Worm (Caenorhabditis elegans) whole organism, L3 larva: Measurements from ENCODE around the gene vps-8.

Experiments used
- R02D3.7 ChIP-seq: fragments of 150-350 bp; optimal IDR thresholded peaks from 2 replicates; lab custom pipeline; 2014; ENCODE audit warnings: missing biosample characterization, missing genetic modification characterization
- ama-1 ChIP-seq: fragments of 150-350 bp; optimal IDR thresholded peaks from 2 replicates; lab custom pipeline; 2018
- ceh-16 ChIP-seq: sonication (generic microtip); optimal IDR thresholded peaks from 2 replicates; lab custom pipeline; 2017; ENCODE audit warnings: missing biosample characterization, missing genetic modification characterization
- ceh-28 ChIP-seq: fragments of 150-350 bp; optimal IDR thresholded peaks from 2 replicates; lab custom pipeline; 2014; ENCODE audit warnings: missing biosample characterization, missing genetic modification reagents, missing genetic modification characterization
- ceh-82 ChIP-seq: fragments of 150-350 bp; optimal IDR thresholded peaks from 2 replicates; lab custom pipeline; 2014; ENCODE audit warnings: missing biosample characterization, missing genetic modification characterization
- ceh-9 ChIP-seq: sonication (generic microtip); optimal IDR thresholded peaks from 2 replicates; lab custom pipeline; 2018; ENCODE audit warnings: missing biosample characterization, missing genetic modification characterization
- daf-12 ChIP-seq: fragments of 150-350 bp; optimal IDR thresholded peaks from 2 replicates; lab custom pipeline; 2014; ENCODE audit warnings: missing biosample characterization, missing genetic modification reagents, missing genetic modification characterization
- egl-5 ChIP-seq: fragments of 150-350 bp; optimal IDR thresholded peaks from 2 replicates; lab custom pipeline; 2017; ENCODE audit warnings: missing biosample characterization, missing genetic modification reagents, missing genetic modification characterization, inconsistent platforms
- elt-1 ChIP-seq: fragments of 150-350 bp; optimal IDR thresholded peaks from 2 replicates; lab custom pipeline; 2014; ENCODE audit warnings: missing biosample characterization, missing genetic modification characterization
- elt-2 ChIP-seq: sonication (generic microtip); optimal IDR thresholded peaks from 2 replicates; lab custom pipeline; 2016; ENCODE audit warnings: missing genetic modification reagents, mild to moderate bottlenecking, missing genetic modification characterization, missing compliant biosample characterization
- elt-3 ChIP-seq, 3 experiments: fragments of 150-350 bp in 1 of 3; sonication (generic microtip) in 2 of 3; optimal IDR thresholded peaks; 2 replicates in 2 of 3; 4 replicates in 1 of 3; lab custom pipeline; 2014 to 2017; ENCODE audit warnings: missing biosample characterization in 3 of 3, missing genetic modification characterization in 3 of 3
- eor-1 ChIP-seq, 2 experiments: fragments of 150-350 bp; optimal IDR thresholded peaks; 2 replicates each; lab custom pipeline; 2014 to 2018; ENCODE audit warnings: missing biosample characterization in 2 of 2, missing genetic modification characterization in 2 of 2
- fkh-10 ChIP-seq: sonication (generic microtip); optimal IDR thresholded peaks from 2 replicates; lab custom pipeline; 2017; ENCODE audit warnings: missing biosample characterization, missing genetic modification reagents, missing genetic modification characterization
- fkh-2 ChIP-seq: fragments of 150-350 bp; optimal IDR thresholded peaks from 2 replicates; lab custom pipeline; 2014; ENCODE audit warnings: missing biosample characterization, missing genetic modification reagents, missing genetic modification characterization
- hmg-11 ChIP-seq: sonication (generic microtip); optimal IDR thresholded peaks from 2 replicates; lab custom pipeline; 2016; ENCODE audit warnings: missing genetic modification characterization, missing compliant biosample characterization
- lin-15B ChIP-seq: fragments of 150-350 bp; optimal IDR thresholded peaks from 2 replicates; lab custom pipeline; 2014; ENCODE audit warnings: missing biosample characterization, missing genetic modification characterization
- lsy-12 ChIP-seq: sonication (generic microtip); optimal IDR thresholded peaks from 2 replicates; lab custom pipeline; 2016; ENCODE audit warnings: mild to moderate bottlenecking, missing genetic modification characterization, missing compliant biosample characterization
- mdl-1 ChIP-seq: fragments of 150-350 bp; optimal IDR thresholded peaks from 2 replicates; lab custom pipeline; 2014; ENCODE audit warnings: missing biosample characterization, missing genetic modification characterization
- nhr-11 ChIP-seq: fragments of 150-350 bp; optimal IDR thresholded peaks from 2 replicates; lab custom pipeline; 2014; ENCODE audit warnings: missing biosample characterization, missing genetic modification characterization
- nhr-237 ChIP-seq: fragments of 150-350 bp; optimal IDR thresholded peaks from 2 replicates; lab custom pipeline; 2014; ENCODE audit warnings: missing biosample characterization, missing genetic modification characterization
- nhr-25 ChIP-seq: sonication (generic microtip); optimal IDR thresholded peaks from 2 replicates; lab custom pipeline; 2017; ENCODE audit warnings: missing biosample characterization, missing genetic modification characterization
- nhr-28 ChIP-seq: fragments of 150-350 bp; optimal IDR thresholded peaks from 2 replicates; lab custom pipeline; 2014; ENCODE audit warnings: missing biosample characterization, missing genetic modification characterization
- nhr-43 ChIP-seq: sonication (generic microtip); optimal IDR thresholded peaks from 2 replicates; lab custom pipeline; 2016; ENCODE audit warnings: mild to moderate bottlenecking, missing genetic modification characterization, missing compliant biosample characterization; ENCODE audit not compliant: poor library complexity, severe bottlenecking
- nhr-76 ChIP-seq: fragments of 150-350 bp; sonication (generic microtip); optimal IDR thresholded peaks from 5 replicates; lab custom pipeline; 2014; ENCODE audit warnings: missing biosample characterization, missing genetic modification characterization
- pha-4 ChIP-seq: fragments of 150-350 bp; optimal IDR thresholded peaks from 2 replicates; lab custom pipeline; 2014; ENCODE audit warnings: missing biosample characterization, missing genetic modification reagents, missing genetic modification characterization
- sea-2 ChIP-seq: fragments of 150-350 bp; sonication (generic microtip); optimal IDR thresholded peaks from 4 replicates; lab custom pipeline; 2014; ENCODE audit warnings: missing biosample characterization, missing genetic modification reagents, missing genetic modification characterization
- skn-1 ChIP-seq: fragments of 150-350 bp; optimal IDR thresholded peaks from 2 replicates; lab custom pipeline; 2014; ENCODE audit warnings: missing biosample characterization, missing genetic modification characterization
- snpc-4 ChIP-seq: fragments of 150-350 bp; optimal IDR thresholded peaks from 2 replicates; lab custom pipeline; 2014; ENCODE audit warnings: missing biosample characterization, missing genetic modification characterization
- ztf-4 ChIP-seq: fragments of 150-350 bp; optimal IDR thresholded peaks from 2 replicates; lab custom pipeline; 2014; ENCODE audit warnings: missing biosample characterization, missing genetic modification characterization

Gene vps-8

ce11 chrIV:12238851-12239250 lies 36.9 kb downstream of the vps-8 start, which contains the start of gene sre-19:
Gene sre-19, minus strand, starts transcription at chrIV:12238951.
- TF ChIP-seq nhr-25 (tag; lab: Kevin White, UChicago) (no peak), lin-15B (tag; lab: Kevin White, UChicago) (no peak), skn-1 (tag; lab: Kevin White, UChicago) (no peak), sea-2 (GFP tag; lab: Kevin White, UChicago) (no peak), elt-1 (no peak), nhr-28 (tag; lab: Kevin White, UChicago) (no peak), ztf-4 (tag; lab: Kevin White, UChicago) (no peak)
- TF ChIP-seq, all 47 proteins: peak for 0

- TF ChIP-seq skn-1 (tag; lab: Kevin White, UChicago) (no peak), elt-2 (tag; lab: Kevin White, UChicago) (no peak), fkh-2 (tag; lab: Kevin White, UChicago) (no peak)
These were observed 39.8 kb downstream of the vps-8 start, which contains the start of gene sre-16 for ce11 chrIV:12236011-12236410. Gene sre-16, minus strand, starts transcription at chrIV:12236111.

- no peak for TF ChIP-seq nhr-11 (tag; lab: Kevin White, UChicago)
- no peak for TF ChIP-seq snpc-4
- TF ChIP-seq elt-3 (tag; optimal IDR thresholded peaks at IDR 0.05; lab: Kevin White, UChicago), result no peak
- TF ChIP-seq nhr-43, result no peak
- TF ChIP-seq pha-4 (tag; lab: Kevin White, UChicago), result no peak
- no peak for TF ChIP-seq nhr-25 (tag; lab: Kevin White, UChicago)
- no peak for TF ChIP-seq elt-1
- TF ChIP-seq lsy-12 (tag; lab: Kevin White, UChicago), result no peak
- TF ChIP-seq lin-15B (tag; lab: Kevin White, UChicago), result no peak
- no peak for TF ChIP-seq fkh-10
- TF ChIP-seq ceh-9 (tag; lab: Kevin White, UChicago), result no peak
- no peak for TF ChIP-seq nhr-237 (tag; lab: Kevin White, UChicago)
- TF ChIP-seq mdl-1, result no peak
- no peak for TF ChIP-seq egl-5 (tag; lab: Kevin White, UChicago)
- no peak for TF ChIP-seq nhr-76 (tag; lab: Kevin White, UChicago)
- TF ChIP-seq, all 47 proteins: peak for 0
These were observed 46.1 kb downstream of the vps-8 start, which contains the start of gene sre-18 for ce11 chrIV:12229679-12230078. Gene sre-18, minus strand, starts transcription at chrIV:12229779.

- TF ChIP-seq ceh-16 (tag; lab: Kevin White, UChicago) (no peak), R02D3.7 (tag; lab: Kevin White, UChicago) (no peak), eor-1 (tag; optimal IDR thresholded peaks at IDR 0.05; lab: Kevin White, UChicago) (no peak), fkh-2 (tag; lab: Kevin White, UChicago) (no peak), nhr-11 (tag; lab: Kevin White, UChicago) (no peak), ceh-28 (no peak), ceh-82 (tag; lab: Kevin White, UChicago) (no peak), daf-12 (tag; lab: Kevin White, UChicago) (no peak), ama-1 (lab: Kevin White, UChicago) (no peak), hmg-11 (no peak), ztf-4 (tag; lab: Kevin White, UChicago) (no peak), elt-2 (tag; lab: Kevin White, UChicago) (no peak)
These were observed 48.8 kb downstream of the vps-8 start, which contains the start of gene mlt-3 for ce11 chrIV:12227012-12227411. Gene mlt-3, minus strand, starts transcription at chrIV:12227112.
